Worm (Caenorhabditis elegans): Measurements from ENCODE around the gene F38B7.3.

DNA sequence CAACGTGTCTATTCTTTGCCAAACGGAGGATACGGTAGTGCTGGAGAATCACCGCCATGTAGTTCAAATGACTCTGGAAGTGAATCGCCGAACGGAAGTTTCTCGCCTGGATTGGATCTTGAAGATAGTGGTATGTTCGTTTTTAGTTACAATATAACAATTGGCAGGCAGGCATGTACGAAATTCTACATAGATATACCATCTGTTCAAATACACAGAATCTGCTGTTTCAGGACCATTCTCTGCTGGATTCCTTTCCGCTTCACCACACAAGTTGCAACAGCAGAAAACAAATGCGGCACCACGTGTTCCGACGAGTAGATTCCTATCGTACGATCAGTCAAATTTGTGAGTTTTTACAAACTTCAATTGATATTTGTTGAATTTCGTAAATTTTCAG lies 9.4 kb upstream of the F38B7.3 start:
- no peak for TF ChIP-seq pha-4 (GFP tag; IDR thresholded peaks at IDR 0.05)
- no peak for TF ChIP-seq pha-4 (tag; optimal IDR thresholded peaks at IDR 0.05)
- no peak for TF ChIP-seq ceh-62 (tag; optimal IDR thresholded peaks at IDR 0.05)
- TF ChIP-seq sdz-12 (GFP tag; optimal IDR thresholded peaks at IDR 0.05): no peak
- TF ChIP-seq nhr-237 (tag; optimal IDR thresholded peaks at IDR 0.05): no peak
- no peak for TF ChIP-seq ztf-7 (tag; optimal IDR thresholded peaks at IDR 0.05)
- TF ChIP-seq ZK337.2 (GFP tag; IDR thresholded peaks at IDR 0.05): no peak
- no peak for TF ChIP-seq pqm-1 (tag; optimal IDR thresholded peaks at IDR 0.05)

Data from whole organism, L4 larva.